Worm (Caenorhabditis elegans): ENCODE data around the gene F36F12.7.

ce11 chrV:2126996-2127585 lies 28.0 kb downstream of the F36F12.7 start, which contains the start of gene ldp-1:
- TF ChIP-seq dao-5 (tag; optimal IDR thresholded peaks at IDR 0.05): no peak
- TF ChIP-seq him-1 (tag; optimal IDR thresholded peaks at IDR 0.05): peak; percentile 75
